Worm (Caenorhabditis elegans) whole organism, L3 larva: ENCODE results near the gene fbxb-83.

Source experiments
- R02D3.7 ChIP-seq: fragments of 150-350 bp; optimal IDR thresholded peaks from 2 replicates; lab custom pipeline; 2014; ENCODE audit warnings: missing biosample characterization, missing genetic modification characterization
- ZK546.5 ChIP-seq: sonication (generic microtip); optimal IDR thresholded peaks from 2 replicates; lab custom pipeline; 2017; ENCODE audit warnings: missing biosample characterization, missing genetic modification characterization
- aly-2 ChIP-seq: fragments of 150-350 bp; optimal IDR thresholded peaks from 2 replicates; lab custom pipeline; 2014; ENCODE audit warnings: missing biosample characterization, missing genetic modification characterization
- ceh-82 ChIP-seq: fragments of 150-350 bp; optimal IDR thresholded peaks from 2 replicates; lab custom pipeline; 2014; ENCODE audit warnings: missing biosample characterization, missing genetic modification characterization
- daf-12 ChIP-seq: fragments of 150-350 bp; optimal IDR thresholded peaks from 2 replicates; lab custom pipeline; 2014; ENCODE audit warnings: missing biosample characterization, missing genetic modification reagents, missing genetic modification characterization
- egl-27 ChIP-seq: sonication (generic microtip); optimal IDR thresholded peaks from 4 replicates; lab custom pipeline; 2017; ENCODE audit warnings: missing biosample characterization, missing genetic modification reagents, missing genetic modification characterization
- egl-5 ChIP-seq: fragments of 150-350 bp; optimal IDR thresholded peaks from 2 replicates; lab custom pipeline; 2017; ENCODE audit warnings: missing biosample characterization, missing genetic modification reagents, missing genetic modification characterization, inconsistent platforms
- elt-2 ChIP-seq: sonication (generic microtip); optimal IDR thresholded peaks from 2 replicates; lab custom pipeline; 2016; ENCODE audit warnings: missing genetic modification reagents, mild to moderate bottlenecking, missing genetic modification characterization, missing compliant biosample characterization
- elt-3 ChIP-seq, 3 experiments: fragments of 150-350 bp in 1 of 3; sonication (generic microtip) in 2 of 3; optimal IDR thresholded peaks; 2 replicates in 2 of 3; 4 replicates in 1 of 3; lab custom pipeline; 2014 to 2017; ENCODE audit warnings: missing biosample characterization in 3 of 3, missing genetic modification characterization in 3 of 3
- eor-1 ChIP-seq, 2 experiments: fragments of 150-350 bp; optimal IDR thresholded peaks; 2 replicates each; lab custom pipeline; 2014 to 2018; ENCODE audit warnings: missing biosample characterization in 2 of 2, missing genetic modification characterization in 2 of 2
- fkh-10 ChIP-seq: sonication (generic microtip); optimal IDR thresholded peaks from 2 replicates; lab custom pipeline; 2017; ENCODE audit warnings: missing biosample characterization, missing genetic modification reagents, missing genetic modification characterization
- fos-1 ChIP-seq: fragments of 150-350 bp; optimal IDR thresholded peaks from 2 replicates; lab custom pipeline; 2014; ENCODE audit warnings: missing biosample characterization, missing genetic modification characterization
- hmg-11 ChIP-seq: sonication (generic microtip); optimal IDR thresholded peaks from 2 replicates; lab custom pipeline; 2016; ENCODE audit warnings: missing genetic modification characterization, missing compliant biosample characterization
- jun-1 ChIP-seq: fragments of 150-350 bp; optimal IDR thresholded peaks from 2 replicates; lab custom pipeline; 2014; ENCODE audit warnings: missing biosample characterization, missing genetic modification reagents, missing genetic modification characterization
- lin-15B ChIP-seq: fragments of 150-350 bp; optimal IDR thresholded peaks from 2 replicates; lab custom pipeline; 2014; ENCODE audit warnings: missing biosample characterization, missing genetic modification characterization
- lin-39 ChIP-seq: fragments of 150-350 bp; optimal IDR thresholded peaks from 2 replicates; lab custom pipeline; 2018; ENCODE audit warnings: missing biosample characterization, missing genetic modification reagents, missing genetic modification characterization
- lsy-12 ChIP-seq: sonication (generic microtip); optimal IDR thresholded peaks from 2 replicates; lab custom pipeline; 2016; ENCODE audit warnings: mild to moderate bottlenecking, missing genetic modification characterization, missing compliant biosample characterization
- mml-1 ChIP-seq: fragments of 150-350 bp; sonication (generic microtip); optimal IDR thresholded peaks from 3 replicates; lab custom pipeline; 2014; ENCODE audit warnings: missing biosample characterization, missing genetic modification characterization
- nfya-1 ChIP-seq: sonication (generic microtip); optimal IDR thresholded peaks from 2 replicates; lab custom pipeline; 2017; ENCODE audit warnings: missing genetic modification characterization, mild to moderate bottlenecking, missing compliant biosample characterization, antibody characterized with exemption, moderate library complexity; ENCODE audit not compliant: insufficient read depth
- nhr-12 ChIP-seq: fragments of 150-350 bp; optimal IDR thresholded peaks from 2 replicates; lab custom pipeline; 2014; ENCODE audit warnings: missing biosample characterization, missing genetic modification characterization
- nhr-23 ChIP-seq: fragments of 150-350 bp; optimal IDR thresholded peaks from 2 replicates; lab custom pipeline; 2014; ENCODE audit warnings: missing biosample characterization, missing genetic modification reagents, missing genetic modification characterization
- nhr-237 ChIP-seq: fragments of 150-350 bp; optimal IDR thresholded peaks from 2 replicates; lab custom pipeline; 2014; ENCODE audit warnings: missing biosample characterization, missing genetic modification characterization
- nhr-25 ChIP-seq: sonication (generic microtip); optimal IDR thresholded peaks from 2 replicates; lab custom pipeline; 2017; ENCODE audit warnings: missing biosample characterization, missing genetic modification characterization
- nhr-28 ChIP-seq: fragments of 150-350 bp; optimal IDR thresholded peaks from 2 replicates; lab custom pipeline; 2014; ENCODE audit warnings: missing biosample characterization, missing genetic modification characterization
- nhr-43 ChIP-seq: sonication (generic microtip); optimal IDR thresholded peaks from 2 replicates; lab custom pipeline; 2016; ENCODE audit warnings: mild to moderate bottlenecking, missing genetic modification characterization, missing compliant biosample characterization; ENCODE audit not compliant: poor library complexity, severe bottlenecking
- nhr-76 ChIP-seq: fragments of 150-350 bp; sonication (generic microtip); optimal IDR thresholded peaks from 5 replicates; lab custom pipeline; 2014; ENCODE audit warnings: missing biosample characterization, missing genetic modification characterization
- nhr-77 ChIP-seq: fragments of 150-350 bp; optimal IDR thresholded peaks from 2 replicates; lab custom pipeline; 2014; ENCODE audit warnings: missing biosample characterization, missing genetic modification characterization
- pha-4 ChIP-seq: fragments of 150-350 bp; optimal IDR thresholded peaks from 2 replicates; lab custom pipeline; 2014; ENCODE audit warnings: missing biosample characterization, missing genetic modification reagents, missing genetic modification characterization
- pqm-1 ChIP-seq: fragments of 150-350 bp; optimal IDR thresholded peaks from 2 replicates; lab custom pipeline; 2017; ENCODE audit warnings: missing biosample characterization, missing genetic modification characterization, inconsistent platforms
- sea-2 ChIP-seq: fragments of 150-350 bp; sonication (generic microtip); optimal IDR thresholded peaks from 4 replicates; lab custom pipeline; 2014; ENCODE audit warnings: missing biosample characterization, missing genetic modification reagents, missing genetic modification characterization
- snpc-4 ChIP-seq: fragments of 150-350 bp; optimal IDR thresholded peaks from 2 replicates; lab custom pipeline; 2014; ENCODE audit warnings: missing biosample characterization, missing genetic modification characterization
- tbx-2 ChIP-seq: sonication (generic microtip); optimal IDR thresholded peaks from 2 replicates; lab custom pipeline; 2016; ENCODE audit warnings: mild to moderate bottlenecking, missing genetic modification characterization, missing compliant biosample characterization
- zag-1 ChIP-seq: fragments of 150-350 bp; optimal IDR thresholded peaks from 2 replicates; lab custom pipeline; 2014; ENCODE audit warnings: missing biosample characterization, missing genetic modification characterization
- ztf-11 ChIP-seq: fragments of 150-350 bp; optimal IDR thresholded peaks from 2 replicates; lab custom pipeline; 2014; ENCODE audit warnings: missing biosample characterization, missing genetic modification characterization
- ztf-4 ChIP-seq: fragments of 150-350 bp; optimal IDR thresholded peaks from 2 replicates; lab custom pipeline; 2014; ENCODE audit warnings: missing biosample characterization, missing genetic modification characterization

fbxb-83 gene

ce11 chrIII:134194-134593 lies 10.8 kb downstream of the fbxb-83 start, which contains the start of gene pals-25:
TSS of gene pals-25 (plus strand) at chrIII:134494.
- TF ChIP-seq lsy-12 (no peak), nhr-12 (tag; lab: Kevin White, UChicago) (no peak), R02D3.7 (tag; lab: Kevin White, UChicago) (no peak), nhr-77 (tag; lab: Kevin White, UChicago) (no peak), sea-2 (GFP tag; lab: Kevin White, UChicago) (no peak), eor-1 (tag; optimal IDR thresholded peaks at IDR 0.05; lab: Kevin White, UChicago) (no peak), pha-4 (tag; lab: Kevin White, UChicago) (no peak), aly-2 (tag; lab: Kevin White, UChicago) (no peak), tbx-2 (tag; lab: Kevin White, UChicago) (no peak), zag-1 (tag; lab: Kevin White, UChicago) (no peak)

ce11 chrIII:132118-132517 lies 12.9 kb downstream of the fbxb-83 start, which contains the start of gene pals-22:
TSS of gene pals-22 (plus strand) at chrIII:132418.
- no peak for TF ChIP-seq nhr-77 (tag; lab: Kevin White, UChicago)
- TF ChIP-seq pqm-1 = no peak
- no peak for TF ChIP-seq elt-3 (tag; optimal IDR thresholded peaks at IDR 0.05; lab: Kevin White, UChicago)
- TF ChIP-seq ztf-11 (tag; lab: Kevin White, UChicago) = no peak
- no peak for TF ChIP-seq nhr-237 (tag; lab: Kevin White, UChicago)
- TF ChIP-seq egl-27 (tag; lab: Kevin White, UChicago) = no peak
- no peak for TF ChIP-seq fkh-10 (GFP tag; lab: Kevin White, UChicago)
- no peak for TF ChIP-seq daf-12 (tag; lab: Kevin White, UChicago)

- TF ChIP-seq pha-4 (tag; lab: Kevin White, UChicago) (peak; percentile 82), nhr-237 (tag; lab: Kevin White, UChicago) (no peak), nfya-1 (tag; lab: Kevin White, UChicago) (peak; percentile 70), jun-1 (tag; lab: Kevin White, UChicago) (peak; percentile 13), egl-5 (tag; lab: Kevin White, UChicago) (peak; percentile 71), mml-1 (tag; lab: Kevin White, UChicago) (no peak), elt-2 (tag; lab: Kevin White, UChicago) (peak; percentile 33), lin-39 (tag; lab: Kevin White, UChicago) (peak; percentile 82), nhr-25 (no peak), nhr-77 (tag; lab: Kevin White, UChicago) (peak; percentile 9), ZK546.5 (tag; lab: Kevin White, UChicago) (no peak), snpc-4 (tag; lab: Kevin White, UChicago) (peak; percentile 55), hmg-11 (tag; lab: Kevin White, UChicago) (peak; percentile 18), nhr-23 (tag; lab: Kevin White, UChicago) (peak; percentile 61), fkh-10 (GFP tag; lab: Kevin White, UChicago) (peak; percentile 12), lin-15B (tag; lab: Kevin White, UChicago) (peak; percentile 77), elt-3 (tag; optimal IDR thresholded peaks at IDR 0.05; lab: Kevin White, UChicago) (no peak)
Observed at ce11 chrIII:131627-132026, 13.4 kb downstream of the fbxb-83 start.

ce11 chrIII:130650-131049 lies 14.4 kb downstream of the fbxb-83 start, which contains the start of the genes nhr-280 and C29F9.2:
TSS of gene nhr-280 (minus strand) at chrIII:130750.
TSS of gene C29F9.2 (plus strand) at chrIII:130947.
- TF ChIP-seq nhr-28 (no peak), pha-4 (tag; lab: Kevin White, UChicago) (peak; percentile 38), nhr-43 (tag; lab: Kevin White, UChicago) (no peak), elt-2 (tag; lab: Kevin White, UChicago) (peak; percentile 38)
- TF ChIP-seq, all 47 proteins: peak for 2

ce11 chrIII:124478-124877 lies 20.5 kb downstream of the fbxb-83 start, which contains the start of gene pals-23:
TSS of gene pals-23 (plus strand) at chrIII:124778.
- TF ChIP-seq nhr-28 (no peak), nhr-43 (tag; lab: Kevin White, UChicago) (no peak), lin-15B (tag; lab: Kevin White, UChicago) (no peak), fos-1 (tag; lab: Kevin White, UChicago) (no peak), ztf-4 (tag; lab: Kevin White, UChicago) (no peak), egl-5 (tag; lab: Kevin White, UChicago) (no peak), nhr-76 (tag; lab: Kevin White, UChicago) (no peak), eor-1 (tag; optimal IDR thresholded peaks at IDR 0.05; lab: Kevin White, UChicago) (no peak), ceh-82 (tag; lab: Kevin White, UChicago) (no peak), fkh-10 (GFP tag; lab: Kevin White, UChicago) (no peak), R02D3.7 (tag; lab: Kevin White, UChicago) (no peak), elt-3 (tag; optimal IDR thresholded peaks at IDR 0.05; lab: Kevin White, UChicago) (no peak), snpc-4 (tag; lab: Kevin White, UChicago) (no peak)
